Fruit fly (Drosophila melanogaster): Measurements from ENCODE around the gene Mgat2.

The Mgat2 gene

dm6 chr3R:29969347-29969746 is 52.7 kb downstream of the Mgat2 start, which contains the start of gene TkR99D:
TSS of gene TkR99D (minus strand) at chr3R:29969447.
- TF ChIP-seq psq (optimal IDR thresholded peaks at IDR 0.05) (no peak), pan (optimal IDR thresholded peaks at IDR 0.05) (no peak), Dll (optimal IDR thresholded peaks at IDR 0.05) (no peak), EcR (GFP tag; optimal IDR thresholded peaks at IDR 0.05) (no peak), CG8478 (optimal IDR thresholded peaks at IDR 0.05) (no peak), usp (GFP tag; optimal IDR thresholded peaks at IDR 0.05) (no peak)

Measured in whole organism.